Worm (Caenorhabditis elegans) whole organism, late embryonic: ENCODE results near the gene F25E5.8.

Source experiments
- C08G9.2 ChIP-seq: sonication (generic microtip); optimal IDR thresholded peaks from 2 replicates; lab custom pipeline; 2016; ENCODE audit warnings: mild to moderate bottlenecking, missing genetic modification characterization, moderate library complexity, missing compliant biosample characterization
- F13H6.1 ChIP-seq: sonication (generic microtip); optimal IDR thresholded peaks from 2 replicates; lab custom pipeline; 2016; ENCODE audit warnings: missing genetic modification characterization, missing compliant biosample characterization
- ceh-19 ChIP-seq: fragments of 200-800 bp; sonication (Bioruptor generic); optimal IDR thresholded peaks from 2 replicates; lab custom pipeline; 2018; ENCODE audit warnings: mild to moderate bottlenecking, missing genetic modification characterization, missing compliant biosample characterization
- ceh-30 ChIP-seq: fragments of 150-350 bp; optimal IDR thresholded peaks from 2 replicates; lab custom pipeline; 2014; ENCODE audit warnings: missing biosample characterization, missing genetic modification characterization
- ceh-31 ChIP-seq: sonication (generic microtip); optimal IDR thresholded peaks from 2 replicates; lab custom pipeline; 2016; ENCODE audit warnings: missing genetic modification characterization, missing compliant biosample characterization
- ceh-48 ChIP-seq: sonication (generic microtip); optimal IDR thresholded peaks from 2 replicates; lab custom pipeline; 2016; ENCODE audit warnings: missing genetic modification characterization, inconsistent platforms, missing compliant biosample characterization
- ceh-9 ChIP-seq: sonication (generic microtip); optimal IDR thresholded peaks from 2 replicates; lab custom pipeline; 2016; ENCODE audit warnings: mild to moderate bottlenecking, missing genetic modification characterization, inconsistent platforms, missing compliant biosample characterization
- elt-2 ChIP-seq: sonication (generic microtip); optimal IDR thresholded peaks from 2 replicates; lab custom pipeline; 2016; ENCODE audit warnings: missing genetic modification reagents, missing genetic modification characterization, missing compliant biosample characterization
- elt-4 ChIP-seq: sonication (generic microtip); optimal IDR thresholded peaks from 2 replicates; lab custom pipeline; 2016; ENCODE audit warnings: missing genetic modification characterization, missing compliant biosample characterization
- eyg-1 ChIP-seq: sonication (generic microtip); optimal IDR thresholded peaks from 2 replicates; lab custom pipeline; 2016; ENCODE audit warnings: missing genotype, missing genetic modification characterization, missing compliant biosample characterization
- fax-1 ChIP-seq: sonication (generic microtip); optimal IDR thresholded peaks from 2 replicates; lab custom pipeline; 2016; ENCODE audit warnings: missing genotype, missing genetic modification characterization, missing compliant biosample characterization
- fkh-6 ChIP-seq: sonication (generic microtip); optimal IDR thresholded peaks from 2 replicates; lab custom pipeline; 2016; ENCODE audit warnings: missing genetic modification characterization, missing compliant biosample characterization
- gmeb-2 ChIP-seq: sonication (generic microtip); optimal IDR thresholded peaks from 2 replicates; lab custom pipeline; 2016; ENCODE audit warnings: missing genetic modification characterization, inconsistent platforms, missing compliant biosample characterization
- hlh-13 ChIP-seq: fragments of 200-800 bp; sonication (Bioruptor generic); optimal IDR thresholded peaks from 2 replicates; lab custom pipeline; 2018; ENCODE audit warnings: mild to moderate bottlenecking, missing genetic modification characterization, missing compliant biosample characterization
- hlh-15 ChIP-seq: sonication (generic microtip); optimal IDR thresholded peaks from 2 replicates; lab custom pipeline; 2016; ENCODE audit warnings: missing genetic modification characterization, missing compliant biosample characterization
- hlh-30 ChIP-seq: sonication (generic microtip); optimal IDR thresholded peaks from 2 replicates; lab custom pipeline; 2017; ENCODE audit warnings: antibody characterized with exemption, missing genetic modification characterization, missing compliant biosample characterization; ENCODE audit not compliant: insufficient read depth
- hlh-8 ChIP-seq: sonication (generic microtip); optimal IDR thresholded peaks from 2 replicates; lab custom pipeline; 2016; ENCODE audit warnings: missing genotype, missing genetic modification characterization, missing compliant biosample characterization
- lim-6 ChIP-seq: sonication (generic microtip); optimal IDR thresholded peaks from 2 replicates; lab custom pipeline; 2016; ENCODE audit warnings: missing genetic modification characterization, missing compliant biosample characterization
- lin-11 ChIP-seq: fragments of 200-800 bp; sonication (Bioruptor generic); optimal IDR thresholded peaks from 2 replicates; lab custom pipeline; 2018; ENCODE audit warnings: mild to moderate bottlenecking, missing genetic modification characterization, missing compliant biosample characterization
- nfya-1 ChIP-seq: sonication (generic microtip); optimal IDR thresholded peaks from 2 replicates; lab custom pipeline; 2017; ENCODE audit warnings: missing genetic modification characterization, mild to moderate bottlenecking, missing compliant biosample characterization, antibody characterized with exemption, moderate library complexity
- nhr-11 ChIP-seq: fragments of 150-350 bp; optimal IDR thresholded peaks from 2 replicates; lab custom pipeline; 2014; ENCODE audit warnings: missing biosample characterization, missing genetic modification characterization
- nhr-232 ChIP-seq: sonication (generic microtip); optimal IDR thresholded peaks from 2 replicates; lab custom pipeline; 2016; ENCODE audit warnings: missing genetic modification characterization, missing compliant biosample characterization
- pat-9 ChIP-seq: fragments of 200-800 bp; sonication (Bioruptor generic); optimal IDR thresholded peaks from 2 replicates; lab custom pipeline; 2018; ENCODE audit warnings: mild to moderate bottlenecking, missing genetic modification characterization, moderate library complexity, missing compliant biosample characterization
- pax-1 ChIP-seq: fragments of 150-350 bp; optimal IDR thresholded peaks from 2 replicates; lab custom pipeline; 2014; ENCODE audit warnings: missing biosample characterization, missing genetic modification characterization
- pha-2 ChIP-seq: sonication (generic microtip); optimal IDR thresholded peaks from 2 replicates; lab custom pipeline; 2017; ENCODE audit warnings: mild to moderate bottlenecking, missing genetic modification characterization, missing compliant biosample characterization
- pha-4 ChIP-seq: fragments of 150-350 bp; optimal IDR thresholded peaks from 2 replicates; lab custom pipeline; 2018; ENCODE audit warnings: missing biosample characterization, missing genetic modification reagents, missing genetic modification characterization
- pros-1 ChIP-seq: fragments of 150-350 bp; optimal IDR thresholded peaks from 2 replicates; lab custom pipeline; 2014; ENCODE audit warnings: missing biosample characterization, missing genetic modification reagents, missing genetic modification characterization
- ref-2 ChIP-seq: sonication (generic microtip); optimal IDR thresholded peaks from 2 replicates; lab custom pipeline; 2016; ENCODE audit warnings: missing genetic modification characterization, missing compliant biosample characterization
- rnt-1 ChIP-seq: sonication (generic microtip); optimal IDR thresholded peaks from 2 replicates; lab custom pipeline; 2016; ENCODE audit warnings: missing genetic modification characterization, missing compliant biosample characterization
- sdc-2 ChIP-seq: sonication (generic microtip); optimal IDR thresholded peaks from 2 replicates; lab custom pipeline; 2016; ENCODE audit warnings: missing genotype, missing genetic modification characterization, missing compliant biosample characterization
- sox-2 ChIP-seq: fragments of 200-800 bp; sonication (Bioruptor generic); IDR thresholded peaks from 2 replicates; pipeline ENCODE4 v1.3.6; 2022; ENCODE audit warnings: missing genetic modification reagents, missing genetic modification characterization, missing compliant biosample characterization
- syd-9 ChIP-seq: sonication (generic microtip); optimal IDR thresholded peaks from 2 replicates; lab custom pipeline; 2016; ENCODE audit warnings: mild to moderate bottlenecking, missing genetic modification characterization, moderate library complexity, missing compliant biosample characterization
- ttx-3 ChIP-seq: sonication (generic microtip); optimal IDR thresholded peaks from 2 replicates; lab custom pipeline; 2016; ENCODE audit warnings: missing genetic modification reagents, missing genetic modification characterization, missing compliant biosample characterization
- unc-3 ChIP-seq, 2 experiments: fragments of 200-800 bp in 1 of 2; sonication (Bioruptor generic) in 1 of 2; sonication (generic microtip) in 1 of 2; conservative IDR thresholded peaks in 1 of 2; optimal IDR thresholded peaks in 1 of 2; 2 replicates each; pipeline versions ENCODE4 v1.3.6 to Lab custom; 2016 to 2022; ENCODE audit warnings: missing compliant biosample characterization in 2 of 2, missing genetic modification characterization in 2 of 2, missing genetic modification reagents in 1 of 2
- unc-55 ChIP-seq: sonication (generic microtip); optimal IDR thresholded peaks from 2 replicates; lab custom pipeline; 2017; ENCODE audit warnings: missing biosample characterization, missing genetic modification reagents, missing genetic modification characterization
- unc-86 ChIP-seq: sonication (generic microtip); optimal IDR thresholded peaks from 2 replicates; lab custom pipeline; 2016; ENCODE audit warnings: missing genetic modification characterization, missing compliant biosample characterization

Gene F25E5.8

DNA sequence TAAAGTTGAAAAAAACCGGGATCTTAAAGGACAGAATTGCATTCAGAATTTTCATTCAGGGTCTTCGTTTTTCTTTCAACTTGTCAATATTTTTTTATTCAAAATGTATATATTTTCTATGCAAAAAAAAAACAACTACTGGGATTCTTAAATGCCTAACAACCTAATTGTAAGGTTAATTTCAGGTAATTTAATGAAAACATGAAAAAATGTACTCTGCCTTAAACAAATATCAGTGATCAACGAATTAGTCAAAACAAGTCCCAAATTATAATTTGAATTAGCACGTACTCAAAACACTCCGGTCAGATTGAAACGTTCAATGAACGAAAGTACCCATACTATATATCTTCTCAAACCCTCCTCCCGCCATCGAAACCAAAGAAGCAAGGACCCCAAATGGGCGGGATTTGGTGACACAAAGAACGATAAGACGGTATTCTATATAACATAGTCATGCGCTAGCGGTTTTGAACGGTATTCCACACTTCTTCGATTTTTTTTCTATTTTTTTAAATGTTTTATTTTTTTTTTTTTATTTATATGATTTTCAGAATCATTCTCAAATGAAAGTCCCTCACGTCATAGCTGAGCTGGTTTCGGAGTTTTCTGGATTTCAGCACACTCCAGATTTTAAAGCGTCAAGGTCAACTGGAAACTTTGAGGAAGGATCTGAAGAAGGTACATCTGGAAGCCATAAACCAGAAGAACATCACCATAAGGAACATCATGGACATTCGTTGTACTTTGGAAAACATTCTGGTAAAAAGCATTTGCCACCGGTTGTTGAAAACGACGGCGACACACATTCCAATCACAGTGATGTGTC, at the start of gene F25E5.8, which contains the start of gene ddo-2:
Gene F25E5.8, plus strand, starts transcription at position 555 of the 829 bp plus-strand sequence.
Gene ddo-2, minus strand, starts transcription at position 330 of the 829 bp plus-strand sequence.
- TF ChIP-seq rnt-1 (tag; lab: Kevin White, UChicago), result no peak
- TF ChIP-seq, all 69 proteins: peak for 0

DNA sequence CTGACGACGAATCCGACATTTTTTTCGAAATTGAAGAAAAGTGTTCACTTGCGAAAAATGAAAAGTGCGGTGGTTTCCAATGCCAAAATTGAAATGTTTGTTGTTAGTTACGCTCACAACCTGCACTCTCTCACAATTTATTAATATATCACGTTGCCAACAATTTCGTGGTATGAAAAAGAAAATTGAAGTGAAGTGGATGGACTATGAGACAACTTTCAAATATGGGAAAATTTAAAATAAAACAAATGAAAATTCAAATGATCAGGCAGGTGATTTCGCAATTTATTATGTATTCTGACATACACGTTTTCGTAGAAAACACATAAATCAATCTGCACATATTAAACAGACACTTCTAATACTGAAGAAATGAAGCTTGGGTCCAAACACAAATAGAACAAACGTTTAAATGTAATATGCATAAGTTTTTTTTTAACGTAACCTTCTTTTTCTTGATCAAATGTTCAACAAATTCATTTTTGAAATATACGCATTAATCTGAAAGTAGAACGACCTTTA, 49.6 kb upstream of the F25E5.8 start, which contains the start of gene srp-6:
Gene srp-6, minus strand, starts transcription at position 51 of the 522 bp plus-strand sequence.
- TF ChIP-seq nfya-1, result no peak
- TF ChIP-seq F13H6.1 (tag; lab: Kevin White, UChicago), result no peak
- TF ChIP-seq hlh-15 (tag; lab: Kevin White, UChicago), result no peak
- no peak for TF ChIP-seq pax-1 (tag; lab: Kevin White, UChicago)
- no peak for TF ChIP-seq elt-4 (tag; lab: Kevin White, UChicago)
- TF ChIP-seq fax-1, result no peak
- no peak for TF ChIP-seq nhr-232
- no peak for TF ChIP-seq sdc-2
- TF ChIP-seq elt-2 (tag; lab: Kevin White, UChicago), result no peak

DNA sequence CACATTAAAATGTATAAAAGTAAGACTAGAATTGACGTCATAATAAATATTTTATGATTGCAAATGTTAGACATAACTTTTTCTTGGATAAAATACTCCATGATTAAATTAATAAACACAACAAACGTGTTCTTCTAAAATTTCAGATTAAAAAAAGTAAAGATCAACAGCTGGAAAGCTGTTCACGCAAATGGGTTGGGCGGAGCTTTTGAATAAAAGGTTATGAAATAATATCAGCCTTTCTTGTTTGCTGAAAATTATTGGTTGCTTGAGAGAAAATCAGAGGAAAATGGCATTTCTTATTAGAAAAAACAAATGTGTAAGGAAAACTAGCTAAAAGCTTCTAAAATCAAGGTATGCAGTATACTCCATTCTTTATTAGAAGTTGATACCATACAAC, 48.0 kb upstream of the F25E5.8 start, which contains the start of gene C02H6.3:
Gene C02H6.3, minus strand, starts transcription at position 101 of the 400 bp plus-strand sequence.
- TF ChIP-seq ceh-30 (tag; lab: Kevin White, UChicago) (no peak), fkh-6 (tag; lab: Kevin White, UChicago) (no peak), unc-86 (tag; lab: Kevin White, UChicago) (no peak), sox-2 (GFP tag; lab: Robert Waterston, UW) (no peak), ceh-31 (tag; lab: Kevin White, UChicago) (no peak), C08G9.2 (tag; lab: Kevin White, UChicago) (no peak), ttx-3 (tag; lab: Kevin White, UChicago) (no peak), unc-55 (GFP tag; lab: Kevin White, UChicago) (no peak), pros-1 (tag; lab: Kevin White, UChicago) (no peak), hlh-8 (tag; lab: Kevin White, UChicago) (no peak), unc-3 (GFP tag; conservative IDR thresholded peaks at IDR 0.05; lab: Robert Waterston, UW) (no peak), unc-3 (tag; optimal IDR thresholded peaks at IDR 0.05; lab: Kevin White, UChicago) (no peak)

DNA sequence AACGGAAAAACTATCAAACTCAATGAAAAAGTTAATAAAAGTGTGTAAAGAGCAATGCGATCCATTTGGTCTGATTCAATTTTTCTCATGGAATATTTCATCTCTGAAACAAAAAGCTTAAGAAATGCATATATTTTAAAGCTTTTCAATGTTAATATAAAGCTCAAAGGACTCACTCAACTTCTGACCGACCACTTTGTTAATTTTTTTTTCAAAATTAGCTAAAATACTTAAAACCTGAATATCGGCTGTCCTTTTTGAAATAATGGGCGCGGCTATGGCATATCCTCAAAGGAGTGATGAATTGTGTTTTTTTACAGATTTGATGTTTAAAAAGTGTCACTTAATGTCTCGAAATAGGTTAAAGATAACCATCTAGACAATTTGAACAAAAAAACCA, 46.0 kb upstream of the F25E5.8 start, which contains the start of gene C02H6.1:
Gene C02H6.1, minus strand, starts transcription at position 101 of the 400 bp plus-strand sequence.
- TF ChIP-seq elt-4 (tag; lab: Kevin White, UChicago) (no peak), lin-11 (no peak), pha-4 (tag; lab: Kevin White, UChicago) (no peak), sox-2 (GFP tag; lab: Robert Waterston, UW) (no peak), pha-2 (tag; lab: Kevin White, UChicago) (no peak)

DNA sequence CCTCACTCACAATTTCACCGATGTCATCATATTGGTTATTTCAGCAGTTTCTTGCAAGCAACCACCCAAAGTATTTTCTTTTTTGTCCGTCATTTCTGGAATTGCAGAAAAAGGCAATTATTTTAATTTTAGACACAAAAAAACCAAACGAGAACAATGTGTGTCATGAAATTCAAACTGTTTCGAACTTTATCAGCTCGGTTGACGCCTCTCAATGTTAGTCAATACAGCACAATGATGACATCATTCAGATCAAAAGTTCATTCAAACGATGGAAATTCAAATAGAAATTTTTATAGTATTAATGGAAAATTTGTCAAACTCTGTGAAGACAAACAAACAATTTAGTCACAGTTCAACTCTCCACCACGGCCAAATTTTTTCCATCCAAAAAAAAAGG, 43.8 kb upstream of the F25E5.8 start, which contains the start of gene fbxa-105:
Gene fbxa-105, minus strand, starts transcription at position 97 of the 400 bp plus-strand sequence.
- TF ChIP-seq nhr-11 (tag; lab: Kevin White, UChicago) (no peak), lim-6 (no peak), sdc-2 (no peak), ceh-31 (tag; lab: Kevin White, UChicago) (no peak), hlh-13 (GFP tag; lab: Kevin White, UChicago) (no peak), ceh-48 (no peak), ref-2 (tag; lab: Kevin White, UChicago) (no peak), hlh-8 (tag; lab: Kevin White, UChicago) (no peak), gmeb-2 (no peak), eyg-1 (tag; lab: Kevin White, UChicago) (no peak), syd-9 (no peak), hlh-15 (tag; lab: Kevin White, UChicago) (no peak), elt-4 (tag; lab: Kevin White, UChicago) (no peak), pat-9 (tag; lab: Kevin White, UChicago) (no peak), hlh-30 (tag; lab: Kevin White, UChicago) (no peak), ceh-9 (tag; lab: Kevin White, UChicago) (no peak), ceh-19 (GFP tag; lab: Kevin White, UChicago) (no peak), F13H6.1 (tag; lab: Kevin White, UChicago) (no peak)
